Fruit fly (Drosophila melanogaster): ENCODE measurements around the gene Gga.

Gene Gga

dm6 chrX:9586627-9587026, 14.2 kb upstream of the Gga start:
- no peak for TF ChIP-seq sage (GFP tag; optimal IDR thresholded peaks at IDR 0.05)
- TF ChIP-seq psq (GFP tag; optimal IDR thresholded peaks at IDR 0.05), result no peak
- no peak for TF ChIP-seq rgr (GFP tag; optimal IDR thresholded peaks at IDR 0.05)
- TF ChIP-seq br (GFP tag; optimal IDR thresholded peaks at IDR 0.05), result no peak
- TF ChIP-seq tai (GFP tag; optimal IDR thresholded peaks at IDR 0.05), result no peak
- TF ChIP-seq Dfd (GFP tag; optimal IDR thresholded peaks at IDR 0.05), result no peak
- no peak for TF ChIP-seq CrebA (GFP tag; optimal IDR thresholded peaks at IDR 0.05; ENCODE audit: borderline replicate concordance)
- TF ChIP-seq fru (GFP tag; optimal IDR thresholded peaks at IDR 0.05), result no peak
- TF ChIP-seq dmrt93B (GFP tag; optimal IDR thresholded peaks at IDR 0.05), result no peak
- no peak for TF ChIP-seq Mio (GFP tag; optimal IDR thresholded peaks at IDR 0.05)
- no peak for TF ChIP-seq HLH106 (tag; optimal IDR thresholded peaks at IDR 0.05)
- TF ChIP-seq OdsH (GFP tag; optimal IDR thresholded peaks at IDR 0.05), result no peak
- TF ChIP-seq dl (GFP tag; optimal IDR thresholded peaks at IDR 0.05; ENCODE audit: insufficient read depth in 1 of 2, partially characterized antibody in 2 of 2), result no peak
- no peak for TF ChIP-seq h (GFP tag; optimal IDR thresholded peaks at IDR 0.05)
- TF ChIP-seq CG9705 (GFP tag; optimal IDR thresholded peaks at IDR 0.05), result no peak
- TF ChIP-seq CG32264 (GFP tag; optimal IDR thresholded peaks at IDR 0.05), result no peak
- no peak for TF ChIP-seq sv (GFP tag; optimal IDR thresholded peaks at IDR 0.05)

DNA sequence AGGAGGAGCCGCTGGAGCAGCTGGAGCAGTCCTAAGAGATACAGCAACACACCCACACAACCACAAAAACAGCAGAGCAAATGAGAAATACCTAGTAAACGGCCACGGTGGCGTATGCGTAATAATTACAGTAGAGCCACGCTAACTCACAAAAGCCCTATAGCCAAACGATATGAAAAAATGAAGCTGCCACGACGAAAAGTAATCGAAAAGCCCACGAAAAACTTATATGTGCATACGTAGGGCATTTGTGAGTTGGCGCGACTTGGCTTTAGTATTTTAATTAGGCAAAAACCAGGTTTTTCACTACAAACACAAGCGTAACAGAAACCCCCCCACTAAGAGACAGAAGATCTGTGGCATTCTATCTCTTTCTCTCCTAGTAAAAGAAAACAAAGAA, 12.9 kb upstream of the Gga start:
- no peak for TF ChIP-seq psq (GFP tag; optimal IDR thresholded peaks at IDR 0.05)
- no peak for TF ChIP-seq Hr83 (GFP tag; optimal IDR thresholded peaks at IDR 0.05; ENCODE audit: poor library complexity, severe bottlenecking)
- no peak for TF ChIP-seq CG32264 (GFP tag; optimal IDR thresholded peaks at IDR 0.05)
- TF ChIP-seq ey (GFP tag; optimal IDR thresholded peaks at IDR 0.05), result no peak
- TF ChIP-seq Abd-B (GFP tag; optimal IDR thresholded peaks at IDR 0.05), result no peak
- TF ChIP-seq Hnf4 (GFP tag; optimal IDR thresholded peaks at IDR 0.05), result no peak
- no peak for TF ChIP-seq pan (optimal IDR thresholded peaks at IDR 0.05)
- no peak for TF ChIP-seq br (GFP tag; optimal IDR thresholded peaks at IDR 0.05)
- TF ChIP-seq HLH106 (tag; optimal IDR thresholded peaks at IDR 0.05), result no peak
- no peak for TF ChIP-seq sage (GFP tag; optimal IDR thresholded peaks at IDR 0.05)
- TF ChIP-seq h (GFP tag; optimal IDR thresholded peaks at IDR 0.05), result no peak
- no peak for TF ChIP-seq brk (GFP tag; optimal IDR thresholded peaks at IDR 0.05)
- TF ChIP-seq Vsx2 (GFP tag; optimal IDR thresholded peaks at IDR 0.05; ENCODE audit: partially characterized antibody), result no peak
- TF ChIP-seq dl (GFP tag; optimal IDR thresholded peaks at IDR 0.05; ENCODE audit: insufficient read depth in 1 of 2, partially characterized antibody in 2 of 2), result no peak
- no peak for TF ChIP-seq Dif (GFP tag; optimal IDR thresholded peaks at IDR 0.05; ENCODE audit: partially characterized antibody)
- no peak for TF ChIP-seq dmrt93B (GFP tag; optimal IDR thresholded peaks at IDR 0.05)
- no peak for TF ChIP-seq Mio (GFP tag; optimal IDR thresholded peaks at IDR 0.05)

dm6 chrX:9589928-9590327, 10.9 kb upstream of the Gga start:
- no peak for TF ChIP-seq pan (optimal IDR thresholded peaks at IDR 0.05)
- TF ChIP-seq tai (GFP tag; optimal IDR thresholded peaks at IDR 0.05), result no peak
- TF ChIP-seq fru (GFP tag; optimal IDR thresholded peaks at IDR 0.05), result peak; percentile 45
- TF ChIP-seq Abd-B (GFP tag; optimal IDR thresholded peaks at IDR 0.05), result no peak
- peak; percentile 65 for TF ChIP-seq h (GFP tag; optimal IDR thresholded peaks at IDR 0.05)
- peak; percentile 27 for TF ChIP-seq sv (GFP tag; optimal IDR thresholded peaks at IDR 0.05)
- peak; percentile 61 for TF ChIP-seq rgr (GFP tag; optimal IDR thresholded peaks at IDR 0.05)
- TF ChIP-seq dmrt93B (GFP tag; optimal IDR thresholded peaks at IDR 0.05), result peak; percentile 43
- TF ChIP-seq Sp1 (GFP tag; optimal IDR thresholded peaks at IDR 0.05), result peak; percentile 63
- TF ChIP-seq Myc (optimal IDR thresholded peaks at IDR 0.05), result no peak
- TF ChIP-seq br (GFP tag; optimal IDR thresholded peaks at IDR 0.05), result peak; percentile 50
- peak in 1 of 2 experiments; percentile 70 for TF ChIP-seq foxo (GFP tag; optimal IDR thresholded peaks at IDR 0.05)
- TF ChIP-seq CG32264 (GFP tag; optimal IDR thresholded peaks at IDR 0.05), result no peak
- no peak for TF ChIP-seq Rel (GFP tag; optimal IDR thresholded peaks at IDR 0.05)
- no peak for TF ChIP-seq Rel (tag; optimal IDR thresholded peaks at IDR 0.05)
- TF ChIP-seq Hr78 (GFP tag; optimal IDR thresholded peaks at IDR 0.05), result no peak
- TF ChIP-seq ey (GFP tag; optimal IDR thresholded peaks at IDR 0.05), result peak; percentile 52
- no peak for TF ChIP-seq CG9705 (GFP tag; optimal IDR thresholded peaks at IDR 0.05)
- no peak for TF ChIP-seq Mio (GFP tag; optimal IDR thresholded peaks at IDR 0.05)
- TF ChIP-seq HLH106 (tag; optimal IDR thresholded peaks at IDR 0.05), result peak; percentile 66
- peak; percentile 48 for TF ChIP-seq brk (GFP tag; optimal IDR thresholded peaks at IDR 0.05)
- TF ChIP-seq sage (GFP tag; optimal IDR thresholded peaks at IDR 0.05), result peak; percentile 7
- TF ChIP-seq OdsH (GFP tag; optimal IDR thresholded peaks at IDR 0.05), result peak; percentile 24
- no peak for TF ChIP-seq Jra (GFP tag; optimal IDR thresholded peaks at IDR 0.05)
- TF ChIP-seq psq (GFP tag; optimal IDR thresholded peaks at IDR 0.05), result peak; percentile 39
- TF ChIP-seq Vsx2 (GFP tag; optimal IDR thresholded peaks at IDR 0.05; ENCODE audit: partially characterized antibody), result no peak
- TF ChIP-seq N (GFP tag; optimal IDR thresholded peaks at IDR 0.05), result no peak
- TF ChIP-seq Dif (GFP tag; optimal IDR thresholded peaks at IDR 0.05; ENCODE audit: partially characterized antibody), result no peak
- TF ChIP-seq woc (GFP tag; optimal IDR thresholded peaks at IDR 0.05), result peak; percentile 30
- no peak for TF ChIP-seq dl (GFP tag; optimal IDR thresholded peaks at IDR 0.05; ENCODE audit: insufficient read depth in 1 of 2, partially characterized antibody in 2 of 2)
- no peak for TF ChIP-seq usp (GFP tag; optimal IDR thresholded peaks at IDR 0.05)
- TF ChIP-seq Hnf4 (GFP tag; optimal IDR thresholded peaks at IDR 0.05), result peak; percentile 16
- TF ChIP-seq lola (GFP tag; optimal IDR thresholded peaks at IDR 0.05), result no peak
- no peak for TF ChIP-seq jim (GFP tag; optimal IDR thresholded peaks at IDR 0.05)
- TF ChIP-seq Hr83 (GFP tag; optimal IDR thresholded peaks at IDR 0.05; ENCODE audit: poor library complexity, severe bottlenecking), result no peak
- no peak for TF ChIP-seq Dfd (GFP tag; optimal IDR thresholded peaks at IDR 0.05)
- TF ChIP-seq dsf (GFP tag; optimal IDR thresholded peaks at IDR 0.05; ENCODE audit: borderline replicate concordance), result no peak
- no peak for TF ChIP-seq GATAd (GFP tag; optimal IDR thresholded peaks at IDR 0.05)

All from whole organism, wandering third instar larva.